Worm (Caenorhabditis elegans) whole organism, L3 larva: Measurements from ENCODE around the gene Y67D8A.2.

ENCODE experiments used
- aly-2 ChIP-seq: fragments of 150-350 bp; optimal IDR thresholded peaks from 2 replicates; lab custom pipeline; 2014; ENCODE audit warnings: missing biosample characterization, missing genetic modification characterization
- ama-1 ChIP-seq: fragments of 150-350 bp; optimal IDR thresholded peaks from 2 replicates; lab custom pipeline; 2018
- ceh-16 ChIP-seq: sonication (generic microtip); optimal IDR thresholded peaks from 2 replicates; lab custom pipeline; 2017; ENCODE audit warnings: missing biosample characterization, missing genetic modification characterization
- ceh-28 ChIP-seq: fragments of 150-350 bp; optimal IDR thresholded peaks from 2 replicates; lab custom pipeline; 2014; ENCODE audit warnings: missing biosample characterization, missing genetic modification reagents, missing genetic modification characterization
- ceh-82 ChIP-seq: fragments of 150-350 bp; optimal IDR thresholded peaks from 2 replicates; lab custom pipeline; 2014; ENCODE audit warnings: missing biosample characterization, missing genetic modification characterization
- ceh-9 ChIP-seq: sonication (generic microtip); optimal IDR thresholded peaks from 2 replicates; lab custom pipeline; 2018; ENCODE audit warnings: missing biosample characterization, missing genetic modification characterization
- daf-12 ChIP-seq: fragments of 150-350 bp; optimal IDR thresholded peaks from 2 replicates; lab custom pipeline; 2014; ENCODE audit warnings: missing biosample characterization, missing genetic modification reagents, missing genetic modification characterization
- elt-1 ChIP-seq: fragments of 150-350 bp; optimal IDR thresholded peaks from 2 replicates; lab custom pipeline; 2014; ENCODE audit warnings: missing biosample characterization, missing genetic modification characterization
- elt-2 ChIP-seq: sonication (generic microtip); optimal IDR thresholded peaks from 2 replicates; lab custom pipeline; 2016; ENCODE audit warnings: missing genetic modification reagents, mild to moderate bottlenecking, missing genetic modification characterization, missing compliant biosample characterization
- elt-3 ChIP-seq, 3 experiments: fragments of 150-350 bp in 1 of 3; sonication (generic microtip) in 2 of 3; optimal IDR thresholded peaks; 2 replicates in 2 of 3; 4 replicates in 1 of 3; lab custom pipeline; 2014 to 2017; ENCODE audit warnings: missing biosample characterization in 3 of 3, missing genetic modification characterization in 3 of 3
- eor-1 ChIP-seq, 2 experiments: fragments of 150-350 bp; optimal IDR thresholded peaks; 2 replicates each; lab custom pipeline; 2014 to 2018; ENCODE audit warnings: missing biosample characterization in 2 of 2, missing genetic modification characterization in 2 of 2
- fkh-2 ChIP-seq: fragments of 150-350 bp; optimal IDR thresholded peaks from 2 replicates; lab custom pipeline; 2014; ENCODE audit warnings: missing biosample characterization, missing genetic modification reagents, missing genetic modification characterization
- fos-1 ChIP-seq: fragments of 150-350 bp; optimal IDR thresholded peaks from 2 replicates; lab custom pipeline; 2014; ENCODE audit warnings: missing biosample characterization, missing genetic modification characterization
- hmg-11 ChIP-seq: sonication (generic microtip); optimal IDR thresholded peaks from 2 replicates; lab custom pipeline; 2016; ENCODE audit warnings: missing genetic modification characterization, missing compliant biosample characterization
- jun-1 ChIP-seq: fragments of 150-350 bp; optimal IDR thresholded peaks from 2 replicates; lab custom pipeline; 2014; ENCODE audit warnings: missing biosample characterization, missing genetic modification reagents, missing genetic modification characterization
- lsy-12 ChIP-seq: sonication (generic microtip); optimal IDR thresholded peaks from 2 replicates; lab custom pipeline; 2016; ENCODE audit warnings: mild to moderate bottlenecking, missing genetic modification characterization, missing compliant biosample characterization
- mdl-1 ChIP-seq: fragments of 150-350 bp; optimal IDR thresholded peaks from 2 replicates; lab custom pipeline; 2014; ENCODE audit warnings: missing biosample characterization, missing genetic modification characterization
- mml-1 ChIP-seq: fragments of 150-350 bp; sonication (generic microtip); optimal IDR thresholded peaks from 3 replicates; lab custom pipeline; 2014; ENCODE audit warnings: missing biosample characterization, missing genetic modification characterization
- nfya-1 ChIP-seq: sonication (generic microtip); optimal IDR thresholded peaks from 2 replicates; lab custom pipeline; 2017; ENCODE audit warnings: missing genetic modification characterization, mild to moderate bottlenecking, missing compliant biosample characterization, antibody characterized with exemption, moderate library complexity; ENCODE audit not compliant: insufficient read depth
- nhr-12 ChIP-seq: fragments of 150-350 bp; optimal IDR thresholded peaks from 2 replicates; lab custom pipeline; 2014; ENCODE audit warnings: missing biosample characterization, missing genetic modification characterization
- nhr-237 ChIP-seq: fragments of 150-350 bp; optimal IDR thresholded peaks from 2 replicates; lab custom pipeline; 2014; ENCODE audit warnings: missing biosample characterization, missing genetic modification characterization
- nhr-25 ChIP-seq: sonication (generic microtip); optimal IDR thresholded peaks from 2 replicates; lab custom pipeline; 2017; ENCODE audit warnings: missing biosample characterization, missing genetic modification characterization
- nhr-28 ChIP-seq: fragments of 150-350 bp; optimal IDR thresholded peaks from 2 replicates; lab custom pipeline; 2014; ENCODE audit warnings: missing biosample characterization, missing genetic modification characterization
- nhr-43 ChIP-seq: sonication (generic microtip); optimal IDR thresholded peaks from 2 replicates; lab custom pipeline; 2016; ENCODE audit warnings: mild to moderate bottlenecking, missing genetic modification characterization, missing compliant biosample characterization; ENCODE audit not compliant: poor library complexity, severe bottlenecking
- nhr-67 ChIP-seq: fragments of 150-350 bp; optimal IDR thresholded peaks from 2 replicates; lab custom pipeline; 2014; ENCODE audit warnings: missing biosample characterization, missing genetic modification characterization
- nhr-76 ChIP-seq: fragments of 150-350 bp; sonication (generic microtip); optimal IDR thresholded peaks from 5 replicates; lab custom pipeline; 2014; ENCODE audit warnings: missing biosample characterization, missing genetic modification characterization
- nhr-77 ChIP-seq: fragments of 150-350 bp; optimal IDR thresholded peaks from 2 replicates; lab custom pipeline; 2014; ENCODE audit warnings: missing biosample characterization, missing genetic modification characterization
- pha-4 ChIP-seq: fragments of 150-350 bp; optimal IDR thresholded peaks from 2 replicates; lab custom pipeline; 2014; ENCODE audit warnings: missing biosample characterization, missing genetic modification reagents, missing genetic modification characterization
- pqm-1 ChIP-seq: fragments of 150-350 bp; optimal IDR thresholded peaks from 2 replicates; lab custom pipeline; 2017; ENCODE audit warnings: missing biosample characterization, missing genetic modification characterization, inconsistent platforms
- skn-1 ChIP-seq: fragments of 150-350 bp; optimal IDR thresholded peaks from 2 replicates; lab custom pipeline; 2014; ENCODE audit warnings: missing biosample characterization, missing genetic modification characterization
- snpc-4 ChIP-seq: fragments of 150-350 bp; optimal IDR thresholded peaks from 2 replicates; lab custom pipeline; 2014; ENCODE audit warnings: missing biosample characterization, missing genetic modification characterization
- tbx-2 ChIP-seq: sonication (generic microtip); optimal IDR thresholded peaks from 2 replicates; lab custom pipeline; 2016; ENCODE audit warnings: mild to moderate bottlenecking, missing genetic modification characterization, missing compliant biosample characterization
- unc-39 ChIP-seq: sonication (generic microtip); optimal IDR thresholded peaks from 4 replicates; lab custom pipeline; 2017; ENCODE audit warnings: missing biosample characterization, missing genetic modification characterization
- unc-62 ChIP-seq: fragments of 150-350 bp; sonication (generic microtip); optimal IDR thresholded peaks from 4 replicates; lab custom pipeline; 2014; ENCODE audit warnings: missing biosample characterization, missing genetic modification reagents, missing genetic modification characterization
- zag-1 ChIP-seq: fragments of 150-350 bp; optimal IDR thresholded peaks from 2 replicates; lab custom pipeline; 2014; ENCODE audit warnings: missing biosample characterization, missing genetic modification characterization
- ztf-11 ChIP-seq: fragments of 150-350 bp; optimal IDR thresholded peaks from 2 replicates; lab custom pipeline; 2014; ENCODE audit warnings: missing biosample characterization, missing genetic modification characterization

The Y67D8A.2 gene

DNA sequence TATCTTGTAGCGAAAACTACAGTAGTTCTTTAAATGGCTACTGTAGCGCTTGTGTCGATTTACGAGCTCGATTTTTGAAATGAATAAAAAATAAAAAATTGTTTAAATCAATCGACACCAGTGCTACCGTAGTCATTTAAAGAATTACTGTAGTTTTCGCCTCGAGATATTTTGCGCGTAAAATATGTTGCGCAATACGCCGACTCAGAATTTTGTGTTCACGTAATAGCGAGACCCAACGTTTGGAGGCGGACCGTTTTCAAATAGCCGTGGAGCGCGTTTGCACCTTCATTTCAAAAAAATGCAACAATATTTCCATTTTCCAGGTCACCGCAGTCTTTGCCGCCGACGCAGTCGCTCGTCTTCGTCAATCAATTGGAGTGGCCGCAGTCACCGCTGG, 38.0 kb downstream of the Y67D8A.2 start:
- no peak for TF ChIP-seq fos-1 (tag; lab: Kevin White, UChicago)

DNA sequence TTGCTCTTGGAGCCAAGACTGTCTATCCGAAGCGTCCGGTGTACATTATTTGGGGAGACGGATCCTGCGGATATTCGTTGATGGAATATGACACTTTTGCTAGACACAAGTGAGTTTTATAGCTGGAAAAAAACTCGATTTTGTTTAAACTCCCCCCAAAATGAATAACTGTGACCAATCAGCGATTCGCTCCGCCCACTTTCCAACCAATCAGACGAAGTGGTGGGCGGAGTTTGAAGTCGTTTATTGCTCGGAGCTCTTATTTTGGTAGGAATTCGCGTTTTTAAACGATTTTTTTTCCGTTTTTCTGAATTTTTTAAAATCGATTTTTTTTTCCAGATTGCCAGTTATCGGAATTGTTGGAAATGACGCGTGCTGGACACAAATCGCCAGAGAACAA, 39.5 kb downstream of the Y67D8A.2 start:
- TF ChIP-seq ceh-28 (no peak), ceh-16 (tag; lab: Kevin White, UChicago) (no peak), ceh-82 (tag; lab: Kevin White, UChicago) (no peak), nfya-1 (peak; percentile 93)

DNA sequence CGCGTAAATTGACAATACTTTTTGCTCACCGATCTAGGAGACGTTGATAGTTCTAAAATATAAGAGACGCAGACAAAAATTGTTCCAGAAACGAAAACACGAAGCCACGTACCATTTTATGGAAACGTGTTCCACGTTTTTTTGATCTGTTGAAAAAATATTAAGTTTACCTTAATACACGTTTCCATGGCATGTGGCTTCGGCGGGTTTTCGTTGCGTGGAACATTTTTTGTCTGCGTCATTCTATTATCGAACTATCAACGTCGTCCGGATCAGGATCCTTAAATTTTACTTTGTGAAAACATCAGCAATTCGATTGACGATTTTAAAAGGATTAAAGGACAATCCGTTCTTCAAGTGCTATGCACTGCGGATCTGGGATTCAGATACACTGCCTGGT, 43.4 kb downstream of the Y67D8A.2 start, which contains the start of gene T26C12.2:
Gene T26C12.2 (minus strand): TSS at position 101 of the 400 bp plus-strand sequence.
- TF ChIP-seq elt-3 (tag; optimal IDR thresholded peaks at IDR 0.05; lab: Kevin White, UChicago) (no peak), ztf-11 (tag; lab: Kevin White, UChicago) (no peak), nhr-12 (no peak), snpc-4 (tag; lab: Kevin White, UChicago) (no peak), unc-39 (tag; lab: Kevin White, UChicago) (no peak), lsy-12 (tag; lab: Kevin White, UChicago) (no peak), ceh-9 (tag; lab: Kevin White, UChicago) (no peak), nhr-28 (tag; lab: Kevin White, UChicago) (no peak), ceh-82 (tag; lab: Kevin White, UChicago) (no peak), mml-1 (tag; lab: Kevin White, UChicago) (no peak), mdl-1 (no peak)

DNA sequence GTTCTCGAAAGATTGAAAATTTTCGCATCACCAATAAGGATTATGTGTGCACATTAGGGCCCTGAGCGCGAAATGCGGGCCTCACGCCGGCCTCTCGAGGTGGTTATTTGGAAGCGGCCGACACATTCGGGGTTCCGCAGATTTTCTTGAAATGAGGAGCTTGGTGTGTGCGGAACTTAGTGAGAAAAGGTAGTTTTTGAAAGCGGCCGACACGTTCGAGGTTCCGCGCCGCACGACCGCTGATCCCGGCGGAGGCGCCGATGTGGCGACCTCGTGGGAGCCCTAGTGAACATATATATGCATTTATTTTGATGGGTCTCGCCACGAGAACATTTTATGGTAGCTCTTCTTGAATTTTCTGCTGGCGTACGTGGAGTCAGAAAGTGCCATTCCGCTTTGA, 44.6 kb downstream of the Y67D8A.2 start:
- TF ChIP-seq pha-4 (no peak), skn-1 (no peak), nhr-77 (tag; lab: Kevin White, UChicago) (no peak), ama-1 (lab: Kevin White, UChicago) (no peak), pqm-1 (tag; lab: Kevin White, UChicago) (no peak), eor-1 (tag; optimal IDR thresholded peaks at IDR 0.05; lab: Kevin White, UChicago) (no peak), fkh-2 (no peak), nhr-25 (tag; lab: Kevin White, UChicago) (no peak), nfya-1 (no peak), elt-1 (tag; lab: Kevin White, UChicago) (no peak), nhr-67 (tag; lab: Kevin White, UChicago) (no peak), tbx-2 (tag; lab: Kevin White, UChicago) (no peak), mml-1 (tag; lab: Kevin White, UChicago) (no peak), daf-12 (tag; lab: Kevin White, UChicago) (no peak), nhr-28 (tag; lab: Kevin White, UChicago) (no peak), aly-2 (no peak), unc-62 (GFP tag; lab: Kevin White, UChicago) (no peak), zag-1 (tag; lab: Kevin White, UChicago) (no peak)
- TF ChIP-seq, all 47 proteins: peak for 0

DNA sequence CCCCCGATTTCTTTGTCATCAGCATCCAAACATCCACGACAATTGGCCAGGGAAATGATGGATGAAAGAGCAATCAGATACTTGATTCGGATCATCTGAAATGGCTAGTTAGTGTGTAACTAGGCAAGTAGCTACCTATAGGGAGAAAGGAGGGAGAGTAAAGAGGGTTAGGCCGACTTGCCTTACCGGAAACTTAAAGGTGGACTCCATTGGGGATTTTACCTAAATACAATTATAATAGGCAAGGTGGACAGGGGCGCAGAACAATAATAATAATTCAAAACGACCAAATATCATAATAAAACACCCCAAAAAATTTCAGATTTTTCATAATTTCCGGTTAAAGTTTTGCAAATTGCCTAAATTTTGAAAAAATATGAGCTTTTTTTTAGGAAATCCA, 45.3 kb downstream of the Y67D8A.2 start, which contains the start of gene clec-173:
Gene clec-173 (minus strand): TSS at position 101 of the 400 bp plus-strand sequence.
- TF ChIP-seq elt-2 (tag; lab: Kevin White, UChicago) = no peak
- TF ChIP-seq hmg-11 (tag; lab: Kevin White, UChicago) = no peak
- TF ChIP-seq tbx-2 (tag; lab: Kevin White, UChicago) = no peak
- no peak for TF ChIP-seq nhr-76 (tag; lab: Kevin White, UChicago)
- TF ChIP-seq jun-1 (tag; lab: Kevin White, UChicago) = no peak
- TF ChIP-seq nhr-43 (tag; lab: Kevin White, UChicago) = no peak
- no peak for TF ChIP-seq nhr-237 (tag; lab: Kevin White, UChicago)
